Fruit fly (Drosophila melanogaster) whole organism, embryonic: ENCODE results near the gene Dlip1.

Experiments used
- ATbp ChIP-seq: fragments of 200-800 bp; sonication (Bioruptor generic); optimal IDR thresholded peaks from 2 replicates; lab custom pipeline; 2017; ENCODE audit warnings: missing biosample characterization, mild to moderate bottlenecking, missing genetic modification characterization, missing genetic modification reagents
- Atf-2 ChIP-seq: fragments of 200-800 bp; sonication (Bioruptor generic); optimal IDR thresholded peaks from 2 replicates; lab custom pipeline; 2016; ENCODE audit warnings: missing biosample characterization, missing genetic modification characterization
- Blimp-1 ChIP-seq: fragments of 200-800 bp; sonication (Bioruptor generic); optimal IDR thresholded peaks from 3 replicates; lab custom pipeline; 2018; ENCODE audit warnings: missing biosample characterization, missing genetic modification characterization, mild to moderate bottlenecking, moderate library complexity, missing genetic modification reagents
- CG11560 ChIP-seq: fragments of 200-800 bp; sonication (Bioruptor generic); IDR thresholded peaks from 3 replicates; pipeline ENCODE4 v1.3.6; 2022; ENCODE audit warnings: missing biosample characterization, missing genetic modification characterization
- CG12104 ChIP-seq: fragments of 200-800 bp; sonication (Bioruptor generic); optimal IDR thresholded peaks from 3 replicates; lab custom pipeline; 2016; ENCODE audit warnings: missing biosample characterization, missing genetic modification characterization
- CG13296 ChIP-seq: fragments of 200-800 bp; sonication (Bioruptor generic); optimal IDR thresholded peaks from 3 replicates; lab custom pipeline; 2018; ENCODE audit warnings: missing biosample characterization, mild to moderate bottlenecking, missing genetic modification characterization
- CG13624 ChIP-seq: fragments of 200-800 bp; sonication (Bioruptor generic); optimal IDR thresholded peaks from 2 replicates; lab custom pipeline; 2016; ENCODE audit warnings: missing biosample characterization, missing genetic modification characterization
- CG13775 ChIP-seq: fragments of 200-800 bp; sonication (Bioruptor generic); optimal IDR thresholded peaks from 3 replicates; lab custom pipeline; 2017; ENCODE audit warnings: missing biosample characterization, mild to moderate bottlenecking, missing genetic modification characterization
- CG14050 ChIP-seq: fragments of 200-800 bp; sonication (Bioruptor generic); IDR thresholded peaks from 3 replicates; pipeline ENCODE4 v1.3.6; 2022; ENCODE audit warnings: missing biosample characterization, missing genetic modification characterization
- CG15011 ChIP-seq: fragments of 200-800 bp; sonication (Bioruptor generic); optimal IDR thresholded peaks from 3 replicates; lab custom pipeline; 2018; ENCODE audit warnings: missing biosample characterization, mild to moderate bottlenecking, missing genetic modification characterization
- CG15269 ChIP-seq: fragments of 200-800 bp; sonication (Bioruptor generic); optimal IDR thresholded peaks from 2 replicates; lab custom pipeline; 2018; ENCODE audit warnings: missing biosample characterization, mild to moderate bottlenecking, missing genetic modification characterization, moderate library complexity
- CG1529 ChIP-seq: fragments of 200-800 bp; sonication (Bioruptor generic); optimal IDR thresholded peaks from 3 replicates; lab custom pipeline; 2018; ENCODE audit warnings: missing biosample characterization, missing genetic modification characterization
- CG15601 ChIP-seq: fragments of 200-800 bp; sonication (Bioruptor generic); optimal IDR thresholded peaks from 3 replicates; lab custom pipeline; 2019; ENCODE audit warnings: missing biosample characterization, mild to moderate bottlenecking, missing genetic modification characterization, moderate library complexity
- CG16813 ChIP-seq: fragments of 200-800 bp; sonication (Bioruptor generic); IDR thresholded peaks from 3 replicates; pipeline ENCODE4 v1.3.6; 2022; ENCODE audit warnings: missing biosample characterization, missing genetic modification characterization; ENCODE audit not compliant: partially characterized antibody
- CG18262 ChIP-seq: fragments of 200-800 bp; optimal IDR thresholded peaks from 3 replicates; lab custom pipeline; 2019; ENCODE audit warnings: missing biosample characterization, mild to moderate bottlenecking, missing genetic modification characterization, moderate library complexity
- CG18619 ChIP-seq: fragments of 200-800 bp; sonication (Bioruptor generic); optimal IDR thresholded peaks from 3 replicates; lab custom pipeline; 2017; ENCODE audit warnings: missing biosample characterization, mild to moderate bottlenecking, missing genetic modification characterization
- CG32532 ChIP-seq: fragments of 200-800 bp; sonication (Bioruptor generic); IDR thresholded peaks from 2 replicates; pipeline ENCODE4 v1.3.6; 2022; ENCODE audit warnings: missing biosample characterization, missing genetic modification characterization
- CG42726 ChIP-seq: fragments of 200-800 bp; sonication (Bioruptor generic); IDR thresholded peaks from 2 replicates; pipeline ENCODE4 v1.3.6; 2022; ENCODE audit warnings: missing biosample characterization, missing genetic modification characterization; ENCODE audit not compliant: partially characterized antibody
- CG43689 ChIP-seq: fragments of 200-800 bp; sonication (Bioruptor generic); IDR thresholded peaks from 2 replicates; pipeline ENCODE4 v1.3.6; 2022; ENCODE audit warnings: missing biosample characterization, missing genetic modification characterization
- CG4707 ChIP-seq: fragments of 200-800 bp; sonication (Bioruptor generic); optimal IDR thresholded peaks from 2 replicates; lab custom pipeline; 2018; ENCODE audit warnings: missing biosample characterization, mild to moderate bottlenecking, missing genetic modification characterization, moderate library complexity
- CG6689 ChIP-seq: fragments of 200-800 bp; sonication (Bioruptor generic); IDR thresholded peaks from 2 replicates; pipeline ENCODE4 v1.3.6; 2022; ENCODE audit warnings: missing biosample characterization, missing genetic modification characterization
- CG6813 ChIP-seq: fragments of 200-800 bp; sonication (Bioruptor generic); optimal IDR thresholded peaks from 2 replicates; lab custom pipeline; 2017; ENCODE audit warnings: missing biosample characterization, missing genetic modification characterization, mild to moderate bottlenecking, moderate library complexity, missing genetic modification reagents
- CG8281 ChIP-seq: fragments of 200-800 bp; sonication (Bioruptor generic); optimal IDR thresholded peaks from 2 replicates; lab custom pipeline; 2018; ENCODE audit warnings: missing biosample characterization, mild to moderate bottlenecking, missing genetic modification characterization, moderate library complexity
- CG8359 ChIP-seq: fragments of 200-800 bp; sonication (Bioruptor generic); optimal IDR thresholded peaks from 2 replicates; lab custom pipeline; 2017; ENCODE audit warnings: missing biosample characterization, mild to moderate bottlenecking, missing genetic modification characterization, borderline replicate concordance
- CG8478 ChIP-seq: fragments of >200 bp; optimal IDR thresholded peaks from 2 replicates; lab custom pipeline; 2018
- Dbx ChIP-seq: fragments of 200-800 bp; sonication (Bioruptor generic); IDR thresholded peaks from 3 replicates; pipeline ENCODE4 v1.3.6; 2022; ENCODE audit warnings: missing biosample characterization, missing genetic modification characterization
- Dll ChIP-seq: fragments of 200-800 bp; sonication (Bioruptor generic); IDR thresholded peaks from 4 replicates; pipeline ENCODE4 v1.3.6; 2022; ENCODE audit warnings: missing biosample characterization, missing genetic modification characterization; ENCODE audit not compliant: partially characterized antibody
- Dp ChIP-seq: fragments of 200-800 bp; sonication (Bioruptor generic); optimal IDR thresholded peaks from 2 replicates; lab custom pipeline; 2018; ENCODE audit warnings: missing biosample characterization, mild to moderate bottlenecking, missing genetic modification characterization, moderate library complexity
- Dref ChIP-seq: fragments of 200-800 bp; sonication (Bioruptor generic); IDR thresholded peaks from 2 replicates; pipeline ENCODE4 v1.3.6; 2022; ENCODE audit warnings: missing biosample characterization, missing genetic modification characterization
- Ets97D ChIP-seq: fragments of 200-800 bp; sonication (Bioruptor generic); optimal IDR thresholded peaks from 3 replicates; lab custom pipeline; 2016; ENCODE audit warnings: missing biosample characterization, missing genetic modification characterization
- Hr78 ChIP-seq, 2 experiments: fragments of 200-800 bp in 1 of 2; fragments of >200 bp in 1 of 2; sonication (Bioruptor generic) in 1 of 2; optimal IDR thresholded peaks; 2 replicates each; lab custom pipeline; 2017 to 2019; ENCODE audit warnings: missing biosample characterization in 2 of 2, missing genetic modification characterization in 2 of 2, mild to moderate bottlenecking in 1 of 2, moderate library complexity in 1 of 2
- MESR4 ChIP-seq: fragments of 200-800 bp; sonication (Bioruptor generic); optimal IDR thresholded peaks from 2 replicates; lab custom pipeline; 2018; ENCODE audit warnings: missing biosample characterization, mild to moderate bottlenecking, missing genetic modification characterization, moderate library complexity
- Poxn ChIP-seq: fragments of 200-800 bp; sonication (Bioruptor generic); IDR thresholded peaks from 2 replicates; pipeline ENCODE4 v1.3.6; 2022; ENCODE audit warnings: missing biosample characterization, missing genetic modification characterization
- Sox102F ChIP-seq: fragments of 200-800 bp; sonication (Bioruptor generic); optimal IDR thresholded peaks from 2 replicates; lab custom pipeline; 2018; ENCODE audit warnings: missing biosample characterization, mild to moderate bottlenecking, missing genetic modification characterization, moderate library complexity
- Sry-δ ChIP-seq: fragments of 200-800 bp; sonication (Bioruptor generic); optimal IDR thresholded peaks from 2 replicates; lab custom pipeline; 2016; ENCODE audit warnings: missing biosample characterization, missing genetic modification characterization
- YL-1 ChIP-seq: fragments of 200-800 bp; sonication (Bioruptor generic); optimal IDR thresholded peaks from 3 replicates; lab custom pipeline; 2017; ENCODE audit warnings: missing biosample characterization, mild to moderate bottlenecking, missing genetic modification characterization
- az2 ChIP-seq: fragments of 200-800 bp; sonication (Bioruptor generic); optimal IDR thresholded peaks from 3 replicates; lab custom pipeline; 2016; ENCODE audit warnings: missing biosample characterization, missing genetic modification characterization
- bigmax ChIP-seq: fragments of 200-800 bp; sonication (Bioruptor generic); optimal IDR thresholded peaks from 2 replicates; lab custom pipeline; 2018; ENCODE audit warnings: missing biosample characterization, mild to moderate bottlenecking, missing genetic modification characterization
- bowl ChIP-seq: fragments of 200-800 bp; sonication (Bioruptor generic); IDR thresholded peaks from 2 replicates; pipeline ENCODE4 v1.3.6; 2022; ENCODE audit warnings: missing biosample characterization, missing genetic modification characterization
- dati ChIP-seq: fragments of 200-800 bp; sonication (Bioruptor generic); IDR thresholded peaks from 2 replicates; pipeline ENCODE4 v1.3.6; 2022; ENCODE audit warnings: missing biosample characterization, missing genetic modification characterization
- disco-r ChIP-seq: fragments of 200-800 bp; sonication (Bioruptor generic); optimal IDR thresholded peaks from 2 replicates; lab custom pipeline; 2016; ENCODE audit warnings: missing biosample characterization, missing genetic modification characterization
- eve ChIP-seq, 2 experiments: fragments of >200 bp; optimal IDR thresholded peaks; 2 replicates each; lab custom pipeline; 2017; ENCODE audit warnings: missing biosample characterization in 2 of 2, missing genetic modification characterization in 2 of 2
- fd102C ChIP-seq: fragments of 200-800 bp; sonication (Bioruptor generic); optimal IDR thresholded peaks from 2 replicates; lab custom pipeline; 2018; ENCODE audit warnings: missing biosample characterization, mild to moderate bottlenecking, missing genetic modification characterization, moderate library complexity
- gem ChIP-seq: fragments of 200-800 bp; sonication (Bioruptor generic); optimal IDR thresholded peaks from 2 replicates; lab custom pipeline; 2019; ENCODE audit warnings: missing biosample characterization, mild to moderate bottlenecking, missing genetic modification characterization, moderate library complexity
- kah ChIP-seq: fragments of 200-800 bp; sonication (Bioruptor generic); optimal IDR thresholded peaks from 2 replicates; lab custom pipeline; 2018; ENCODE audit warnings: missing biosample characterization, mild to moderate bottlenecking, missing genetic modification characterization
- klu ChIP-seq: fragments of 200-800 bp; sonication (Bioruptor generic); IDR thresholded peaks from 2 replicates; pipeline ENCODE4 v1.3.6; 2022; ENCODE audit warnings: missing biosample characterization, missing genetic modification characterization
- pfk ChIP-seq: fragments of 200-800 bp; sonication (Bioruptor generic); optimal IDR thresholded peaks from 2 replicates; lab custom pipeline; 2018; ENCODE audit warnings: missing biosample characterization, mild to moderate bottlenecking, missing genetic modification characterization, moderate library complexity
- prd ChIP-seq, 3 experiments: fragments of >200 bp in 2 of 3; fragments of 200-800 bp in 1 of 3; sonication (Bioruptor generic) in 1 of 3; optimal IDR thresholded peaks in 2 of 3; IDR thresholded peaks in 1 of 3; 2 replicates in 2 of 3; 3 replicates in 1 of 3; pipeline versions ENCODE4 v1.3.6 to Lab custom; 2017 to 2022; ENCODE audit warnings: missing biosample characterization in 1 of 3, missing genetic modification characterization in 1 of 3
- run ChIP-seq: fragments of 200-800 bp; sonication (Bioruptor generic); optimal IDR thresholded peaks from 3 replicates; lab custom pipeline; 2018; ENCODE audit warnings: missing biosample characterization, mild to moderate bottlenecking, missing genetic modification characterization
- sob ChIP-seq: fragments of 200-800 bp; sonication (Bioruptor generic); IDR thresholded peaks from 2 replicates; pipeline ENCODE4 v1.3.6; 2022; ENCODE audit warnings: missing biosample characterization, missing genetic modification characterization
- tio ChIP-seq: fragments of 200-800 bp; sonication (Bioruptor generic); optimal IDR thresholded peaks from 2 replicates; lab custom pipeline; 2017; ENCODE audit warnings: missing biosample characterization, missing genetic modification characterization, inconsistent platforms

Dlip1 gene

DNA sequence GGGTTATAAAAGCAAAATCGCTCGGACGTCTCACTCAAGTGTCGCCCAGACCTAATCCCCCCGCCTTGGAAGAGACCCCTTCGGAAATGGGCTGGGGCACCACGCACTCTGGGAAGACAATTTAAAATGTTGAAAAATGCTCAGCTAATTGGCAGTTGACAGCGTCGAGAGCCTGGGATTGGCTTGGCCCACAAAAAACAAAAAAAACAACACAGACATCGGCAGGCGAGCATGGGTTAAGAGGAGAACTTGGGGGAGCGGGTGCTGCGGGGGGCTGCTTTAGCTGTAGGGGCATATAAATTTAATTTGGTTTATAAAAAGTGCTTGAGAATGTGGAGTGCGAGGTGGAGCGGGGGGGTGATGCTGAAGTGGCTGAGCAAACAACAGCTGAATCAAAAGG is 35.9 kb upstream of the Dlip1 start (continued):
- TF ChIP-seq Dbx (no peak), CG4707 (no peak), CG32532 (no peak), CG13296 (no peak), CG14050 (GFP tag; lab: Robert Waterston, UW) (no peak), CG12104 (GFP tag; lab: Kevin White, UChicago) (no peak), Atf-2 (no peak), Poxn (GFP tag; lab: Robert Waterston, UW) (no peak), CG18262 (tag; lab: Kevin White, UChicago) (no peak), CG8478 (no peak), CG18619 (GFP tag; lab: Kevin White, UChicago) (no peak), bigmax (GFP tag; lab: Kevin White, UChicago) (no peak), CG43689 (no peak), eve (GFP tag; optimal IDR thresholded peaks at IDR 0.05; lab: Kevin White, UChicago) (no peak), kah (no peak), disco-r (GFP tag; lab: Kevin White, UChicago) (no peak), Ets97D (GFP tag; lab: Kevin White, UChicago) (no peak), Hr78 (GFP tag; optimal IDR thresholded peaks at IDR 0.05; lab: Kevin White, UChicago) (no peak), Blimp-1 (GFP tag; lab: Kevin White, UChicago) (no peak), pfk (GFP tag; lab: Kevin White, UChicago) (no peak), Sox102F (GFP tag; lab: Kevin White, UChicago) (no peak), CG13775 (GFP tag; lab: Kevin White, UChicago) (no peak), CG13624 (no peak), bowl (no peak), CG42726 (GFP tag; lab: Robert Waterston, UW) (no peak), CG8359 (GFP tag; lab: Kevin White, UChicago) (no peak), fd102C (GFP tag; lab: Kevin White, UChicago) (no peak), CG8281 (no peak), CG16813 (GFP tag; lab: Robert Waterston, UW) (no peak), ATbp (GFP tag; lab: Kevin White, UChicago) (no peak), az2 (GFP tag; lab: Kevin White, UChicago) (no peak), CG1529 (GFP tag; lab: Kevin White, UChicago) (no peak), tio (no peak), Dll (no peak), prd (optimal IDR thresholded peaks at IDR 0.05; lab: Kevin White, UChicago) (no peak), prd (GFP tag; IDR thresholded peaks at IDR 0.05; lab: Robert Waterston, UW) (no peak), Dp (GFP tag; lab: Kevin White, UChicago) (no peak), CG15011 (no peak), gem (tag; lab: Kevin White, UChicago) (no peak), sob (0 out of 2 replicates have a peak, but pooled peaks have one; percentile 8), CG6689 (GFP tag; lab: Robert Waterston, UW) (no peak), run (tag; lab: Kevin White, UChicago) (no peak), dati (no peak), klu (GFP tag; lab: Robert Waterston, UW) (0 out of 2 replicates have a peak, but pooled peaks have one; percentile 8), Dref (GFP tag; lab: Robert Waterston, UW) (no peak), Sry-δ (no peak), CG11560 (tag; lab: Robert Waterston, UW) (no peak), MESR4 (no peak), CG15601 (tag; lab: Kevin White, UChicago) (no peak), CG6813 (GFP tag; lab: Kevin White, UChicago) (no peak), YL-1 (GFP tag; lab: Kevin White, UChicago) (no peak), CG15269 (tag; lab: Kevin White, UChicago) (no peak)
